Fruit fly (Drosophila melanogaster): Measurements from ENCODE around the gene CG13622.

dm6 chr3R:24550802-24551391 is 27.4 kb upstream of the CG13622 start:
- TF ChIP-seq ovo (GFP tag; optimal IDR thresholded peaks at IDR 0.05) (no peak), kay (GFP tag; ENCODE audit: borderline replicate concordance) (no peak), CG11617 (GFP tag; optimal IDR thresholded peaks at IDR 0.05) (no peak), tj (GFP tag; optimal IDR thresholded peaks at IDR 0.05) (no peak), cic (GFP tag; optimal IDR thresholded peaks at IDR 0.05) (no peak), bab1 (GFP tag; optimal IDR thresholded peaks at IDR 0.05) (no peak), CG1620 (GFP tag; optimal IDR thresholded peaks at IDR 0.05) (no peak), Clk (GFP tag; optimal IDR thresholded peaks at IDR 0.05) (no peak), Mnt (GFP tag; optimal IDR thresholded peaks at IDR 0.05) (no peak), CG12768 (GFP tag; optimal IDR thresholded peaks at IDR 0.05) (no peak), cnc (optimal IDR thresholded peaks at IDR 0.05) (no peak), CG7045 (GFP tag; optimal IDR thresholded peaks at IDR 0.05) (no peak), toe (GFP tag; optimal IDR thresholded peaks at IDR 0.05) (no peak)
